Worm (Caenorhabditis elegans) whole organism, mixed stage, embryonic: Measurements from ENCODE around the gene ZK354.6.

Experiments
- M03D4.4 ChIP-seq: sonication (generic microtip); optimal IDR thresholded peaks from 2 replicates; lab custom pipeline; 2017; ENCODE audit warnings: mild to moderate bottlenecking, missing genetic modification characterization, missing compliant biosample characterization
- bed-3 ChIP-seq: fragments of 200-800 bp; sonication (Bioruptor generic); optimal IDR thresholded peaks from 3 replicates; lab custom pipeline; 2018; ENCODE audit warnings: mild to moderate bottlenecking, missing genetic modification characterization, moderate library complexity, missing compliant biosample characterization
- ceh-39 ChIP-seq: fragments of 150-350 bp; optimal IDR thresholded peaks from 2 replicates; lab custom pipeline; 2014; ENCODE audit warnings: missing biosample characterization, missing genetic modification characterization
- ceh-83 ChIP-seq: fragments of 200-800 bp; sonication (Bioruptor generic); optimal IDR thresholded peaks from 2 replicates; lab custom pipeline; 2018; ENCODE audit warnings: mild to moderate bottlenecking, missing genetic modification characterization, missing compliant biosample characterization
- ces-1 ChIP-seq: fragments of 150-350 bp; optimal IDR thresholded peaks from 2 replicates; lab custom pipeline; 2014; ENCODE audit warnings: missing biosample characterization, missing genetic modification reagents, missing genetic modification characterization
- cnd-1 ChIP-seq: fragments of 200-800 bp; sonication (Bioruptor generic); optimal IDR thresholded peaks from 2 replicates; lab custom pipeline; 2018; ENCODE audit warnings: mild to moderate bottlenecking, missing genetic modification characterization, missing compliant biosample characterization
- drap-1 ChIP-seq: fragments of 200-800 bp; sonication (Bioruptor generic); optimal IDR thresholded peaks from 3 replicates; lab custom pipeline; 2018; ENCODE audit warnings: mild to moderate bottlenecking, missing genetic modification characterization, missing compliant biosample characterization
- elt-1 ChIP-seq: sonication (generic microtip); optimal IDR thresholded peaks from 2 replicates; lab custom pipeline; 2017; ENCODE audit warnings: missing genetic modification characterization, mild to moderate bottlenecking, missing compliant biosample characterization, antibody characterized with exemption, moderate library complexity, borderline replicate concordance; ENCODE audit not compliant: insufficient read depth
- elt-3 ChIP-seq: fragments of 150-350 bp; optimal IDR thresholded peaks from 2 replicates; lab custom pipeline; 2014; ENCODE audit warnings: missing biosample characterization, missing genetic modification characterization
- flh-1 ChIP-seq: fragments of 200-800 bp; sonication (Bioruptor generic); optimal IDR thresholded peaks from 2 replicates; lab custom pipeline; 2018; ENCODE audit warnings: mild to moderate bottlenecking, missing genetic modification characterization, moderate library complexity, missing compliant biosample characterization
- ham-2 ChIP-seq: fragments of 200-800 bp; sonication (Bioruptor generic); optimal IDR thresholded peaks from 2 replicates; lab custom pipeline; 2018; ENCODE audit warnings: mild to moderate bottlenecking, missing genetic modification characterization, missing compliant biosample characterization
- hlh-1 ChIP-seq: fragments of 150-350 bp; optimal IDR thresholded peaks from 2 replicates; lab custom pipeline; 2014; ENCODE audit warnings: missing biosample characterization, missing genetic modification reagents, missing genetic modification characterization
- lin-13 ChIP-seq: fragments of 150-350 bp; optimal IDR thresholded peaks from 2 replicates; lab custom pipeline; 2014; ENCODE audit warnings: missing biosample characterization, missing genetic modification characterization
- lin-32 ChIP-seq: fragments of 200-800 bp; sonication (Bioruptor generic); optimal IDR thresholded peaks from 2 replicates; lab custom pipeline; 2018; ENCODE audit warnings: mild to moderate bottlenecking, missing genetic modification characterization, missing compliant biosample characterization
- mab-5 ChIP-seq: fragments of 150-350 bp; optimal IDR thresholded peaks from 2 replicates; lab custom pipeline; 2014; ENCODE audit warnings: missing biosample characterization, missing genetic modification characterization
- mep-1 ChIP-seq: fragments of 150-350 bp; optimal IDR thresholded peaks from 2 replicates; lab custom pipeline; 2017; ENCODE audit warnings: missing biosample characterization, missing genetic modification reagents, missing genetic modification characterization, inconsistent platforms
- mls-2 ChIP-seq: sonication (generic microtip); optimal IDR thresholded peaks from 2 replicates; lab custom pipeline; 2016; ENCODE audit warnings: mild to moderate bottlenecking, missing genetic modification characterization, moderate library complexity, missing compliant biosample characterization
- nhr-12 ChIP-seq: fragments of 150-350 bp; optimal IDR thresholded peaks from 2 replicates; lab custom pipeline; 2014; ENCODE audit warnings: missing biosample characterization, missing genetic modification characterization
- nhr-2 ChIP-seq: fragments of 150-350 bp; optimal IDR thresholded peaks from 2 replicates; lab custom pipeline; 2014; ENCODE audit warnings: missing biosample characterization, missing genetic modification characterization
- nhr-237 ChIP-seq: fragments of 150-350 bp; optimal IDR thresholded peaks from 2 replicates; lab custom pipeline; 2014; ENCODE audit warnings: missing biosample characterization, missing genetic modification characterization
- nhr-28 ChIP-seq: fragments of 150-350 bp; optimal IDR thresholded peaks from 2 replicates; lab custom pipeline; 2014; ENCODE audit warnings: missing biosample characterization, missing genetic modification characterization
- nhr-76 ChIP-seq: sonication (generic microtip); optimal IDR thresholded peaks from 2 replicates; lab custom pipeline; 2017; ENCODE audit warnings: missing biosample characterization, missing genetic modification characterization
- pha-4 ChIP-seq: fragments of 150-350 bp; optimal IDR thresholded peaks from 2 replicates; lab custom pipeline; 2018; ENCODE audit warnings: missing biosample characterization, missing genetic modification reagents, missing genetic modification characterization
- sem-2 ChIP-seq: fragments of 200-800 bp; sonication (Bioruptor generic); optimal IDR thresholded peaks from 2 replicates; lab custom pipeline; 2018; ENCODE audit warnings: mild to moderate bottlenecking, missing genetic modification characterization, missing compliant biosample characterization
- snpc-4 ChIP-seq: fragments of 150-350 bp; optimal IDR thresholded peaks from 2 replicates; lab custom pipeline; 2014; ENCODE audit warnings: missing biosample characterization, missing genetic modification characterization
- tbx-8 ChIP-seq: fragments of 200-800 bp; sonication (Bioruptor generic); optimal IDR thresholded peaks from 2 replicates; lab custom pipeline; 2018; ENCODE audit warnings: mild to moderate bottlenecking, missing genetic modification characterization, moderate library complexity, missing compliant biosample characterization
- unc-120 ChIP-seq: sonication (generic microtip); optimal IDR thresholded peaks from 2 replicates; lab custom pipeline; 2017; ENCODE audit warnings: missing genetic modification characterization, missing compliant biosample characterization; ENCODE audit not compliant: poor library complexity, severe bottlenecking
- unc-39 ChIP-seq: fragments of 150-350 bp; optimal IDR thresholded peaks from 2 replicates; lab custom pipeline; 2014; ENCODE audit warnings: missing biosample characterization, missing genetic modification characterization
- unc-62 ChIP-seq: fragments of 150-350 bp; optimal IDR thresholded peaks from 2 replicates; lab custom pipeline; 2014; ENCODE audit warnings: missing biosample characterization, missing genetic modification reagents, missing genetic modification characterization
- zip-8 ChIP-seq: fragments of 150-350 bp; optimal IDR thresholded peaks from 2 replicates; lab custom pipeline; 2014; ENCODE audit warnings: missing biosample characterization, missing genetic modification characterization
- ztf-11 ChIP-seq: fragments of 150-350 bp; optimal IDR thresholded peaks from 2 replicates; lab custom pipeline; 2014; ENCODE audit warnings: missing biosample characterization, missing genetic modification characterization

Gene ZK354.6

ce11 chrIV:5274123-5274581, 23.2 kb downstream of the ZK354.6 start, which contains the start of gene slfl-4:
Gene slfl-4, plus strand, starts transcription at chrIV:5274531.
- TF ChIP-seq unc-120 (no peak), drap-1 (GFP tag; lab: Kevin White, UChicago) (no peak), pha-4 (tag; lab: Kevin White, UChicago) (no peak), unc-62 (GFP tag; lab: Kevin White, UChicago) (no peak), ces-1 (GFP tag; lab: Kevin White, UChicago) (no peak), mab-5 (tag; lab: Kevin White, UChicago) (no peak), ceh-39 (no peak), ztf-11 (tag; lab: Kevin White, UChicago) (no peak), sem-2 (GFP tag; lab: Kevin White, UChicago) (no peak)

ce11 chrIV:5273385-5273784, 24.0 kb downstream of the ZK354.6 start:
- no peak for TF ChIP-seq cnd-1 (tag; lab: Kevin White, UChicago)
- TF ChIP-seq ceh-83 (GFP tag; lab: Kevin White, UChicago) = no peak
- no peak for TF ChIP-seq nhr-12 (tag; lab: Kevin White, UChicago)
- TF ChIP-seq pha-4 (tag; lab: Kevin White, UChicago) = no peak
- TF ChIP-seq M03D4.4 (tag; lab: Kevin White, UChicago) = no peak
- no peak for TF ChIP-seq zip-8 (tag; lab: Kevin White, UChicago)
- no peak for TF ChIP-seq ham-2
- no peak for TF ChIP-seq elt-1 (tag; lab: Kevin White, UChicago)
- TF ChIP-seq bed-3 (GFP tag; lab: Kevin White, UChicago) = no peak
- no peak for TF ChIP-seq flh-1
- TF ChIP-seq mep-1 (tag; lab: Kevin White, UChicago) = no peak
- no peak for TF ChIP-seq nhr-76 (tag; lab: Kevin White, UChicago)
- TF ChIP-seq hlh-1 (tag; lab: Kevin White, UChicago) = no peak
- no peak for TF ChIP-seq ces-1 (GFP tag; lab: Kevin White, UChicago)
- TF ChIP-seq mls-2 (tag; lab: Kevin White, UChicago) = no peak
- no peak for TF ChIP-seq ceh-39
- no peak for TF ChIP-seq lin-32 (GFP tag; lab: Kevin White, UChicago)

ce11 chrIV:5272518-5272917, 24.8 kb downstream of the ZK354.6 start, which contains the start of gene F36H12.3:
Gene F36H12.3, plus strand, starts transcription at chrIV:5272818.
- no peak for TF ChIP-seq nhr-2
- no peak for TF ChIP-seq flh-1
- TF ChIP-seq unc-39 (tag; lab: Kevin White, UChicago) = no peak
- no peak for TF ChIP-seq nhr-237
- TF ChIP-seq bed-3 (GFP tag; lab: Kevin White, UChicago) = no peak
- TF ChIP-seq mep-1 (tag; lab: Kevin White, UChicago) = no peak
- no peak for TF ChIP-seq unc-120
- TF ChIP-seq ceh-83 (GFP tag; lab: Kevin White, UChicago) = no peak
- TF ChIP-seq pha-4 (tag; lab: Kevin White, UChicago) = no peak
- TF ChIP-seq zip-8 (tag; lab: Kevin White, UChicago) = no peak
- TF ChIP-seq tbx-8 (GFP tag; lab: Kevin White, UChicago) = no peak
- TF ChIP-seq, all 35 proteins: peak for 0

- TF ChIP-seq mab-5 (tag; lab: Kevin White, UChicago) (no peak), nhr-28 (tag; lab: Kevin White, UChicago) (no peak), ztf-11 (tag; lab: Kevin White, UChicago) (no peak), ces-1 (GFP tag; lab: Kevin White, UChicago) (no peak), ceh-39 (no peak), elt-3 (tag; lab: Kevin White, UChicago) (no peak), ham-2 (no peak), snpc-4 (tag; lab: Kevin White, UChicago) (no peak)
Observed at ce11 chrIV:5268803-5269202, 28.5 kb downstream of the ZK354.6 start, which contains the start of gene F36H12.4. Gene F36H12.4, plus strand, starts transcription at chrIV:5269103.

ce11 chrIV:5266474-5266873, 30.9 kb downstream of the ZK354.6 start, which contains the start of gene F36H12.5:
Gene F36H12.5, plus strand, starts transcription at chrIV:5266774.
- TF ChIP-seq mep-1 (tag; lab: Kevin White, UChicago) = no peak
- no peak for TF ChIP-seq hlh-1 (tag; lab: Kevin White, UChicago)
- no peak for TF ChIP-seq lin-32 (GFP tag; lab: Kevin White, UChicago)
- TF ChIP-seq snpc-4 (tag; lab: Kevin White, UChicago) = no peak
- no peak for TF ChIP-seq nhr-76 (tag; lab: Kevin White, UChicago)
- TF ChIP-seq lin-13 (tag; lab: Kevin White, UChicago) = no peak
- TF ChIP-seq ces-1 (GFP tag; lab: Kevin White, UChicago) = no peak
